Worm (Caenorhabditis elegans): ENCODE measurements around the gene atg-3.

- TF ChIP-seq tra-4 (tag; optimal IDR thresholded peaks at IDR 0.05) (no peak), flt-1 (GFP tag; IDR thresholded peaks at IDR 0.05) (no peak), hnd-1 (tag; optimal IDR thresholded peaks at IDR 0.05) (no peak), B0310.2 (tag; optimal IDR thresholded peaks at IDR 0.05) (no peak), ets-7 (tag; optimal IDR thresholded peaks at IDR 0.05) (no peak), pes-1 (GFP tag; IDR thresholded peaks at IDR 0.05) (no peak), ceh-13 (GFP tag; optimal IDR thresholded peaks at IDR 0.05) (no peak), aly-1 (tag; optimal IDR thresholded peaks at IDR 0.05) (no peak), hmbx-1 (tag; optimal IDR thresholded peaks at IDR 0.05) (no peak), ama-1 (optimal IDR thresholded peaks at IDR 0.05) (no peak)
Observed at ce11 chrIV:1000441-1000840, 9.9 kb upstream of the atg-3 start.
